Worm (Caenorhabditis elegans) whole organism, young adult: Measurements from ENCODE around the gene ZK930.2.

Experiments used
- B0019.2 ChIP-seq: fragments of 200-800 bp; sonication (Bioruptor generic); conservative IDR thresholded peaks from 2 replicates; pipeline ENCODE4 v1.3.6; 2022; ENCODE audit warnings: missing genetic modification reagents, missing genetic modification characterization, missing compliant biosample characterization
- B0261.1 ChIP-seq: sonication (generic microtip); optimal IDR thresholded peaks from 2 replicates; lab custom pipeline; 2016; ENCODE audit warnings: mild to moderate bottlenecking, missing genetic modification characterization, moderate library complexity, missing compliant biosample characterization
- B0336.3 ChIP-seq: fragments of 200-800 bp; sonication (Bioruptor generic); IDR thresholded peaks from 2 replicates; pipeline ENCODE4 v1.3.6; 2022; ENCODE audit warnings: missing genetic modification characterization, missing compliant biosample characterization
- F49E8.2 ChIP-seq: sonication (generic microtip); optimal IDR thresholded peaks from 3 replicates; lab custom pipeline; 2017; ENCODE audit warnings: missing genetic modification characterization, mild to moderate bottlenecking, missing compliant biosample characterization, antibody characterized with exemption, moderate library complexity; ENCODE audit not compliant: insufficient read depth
- F57A8.1 ChIP-seq: fragments of 200-800 bp; sonication (Bioruptor generic); optimal IDR thresholded peaks from 2 replicates; lab custom pipeline; 2018; ENCODE audit warnings: mild to moderate bottlenecking, missing genetic modification characterization, moderate library complexity, missing compliant biosample characterization
- Y56A3A.18 ChIP-seq: fragments of 200-800 bp; sonication (Bioruptor generic); IDR thresholded peaks from 2 replicates; pipeline ENCODE4 v1.3.6; 2022; ENCODE audit warnings: missing genetic modification reagents, missing genetic modification characterization, missing compliant biosample characterization
- Y67H2A.10 ChIP-seq: fragments of 200-800 bp; sonication (Bioruptor generic); conservative IDR thresholded peaks from 2 replicates; pipeline ENCODE4 v1.3.6; 2022; ENCODE audit warnings: missing genetic modification reagents, missing genetic modification characterization, missing compliant biosample characterization
- ama-1 ChIP-seq, 3 experiments: fragments of 150-350 bp in 1 of 3; sonication (generic microtip) in 2 of 3; optimal IDR thresholded peaks; 2 replicates each; lab custom pipeline; 2014 to 2018; ENCODE audit warnings: missing biosample characterization in 2 of 3, missing genetic modification characterization in 2 of 3, missing genetic modification reagents in 2 of 3
- attf-6 ChIP-seq: fragments of 200-800 bp; sonication (Bioruptor generic); IDR thresholded peaks from 2 replicates; pipeline ENCODE4 v1.3.6; 2022; ENCODE audit warnings: missing genetic modification reagents, missing genetic modification characterization, missing compliant biosample characterization
- cebp-2 ChIP-seq: fragments of 200-800 bp; sonication (Bioruptor generic); IDR thresholded peaks from 2 replicates; pipeline ENCODE4 v1.3.6; 2022; ENCODE audit warnings: missing genetic modification characterization, missing compliant biosample characterization
- ceh-100 ChIP-seq: fragments of 200-800 bp; sonication (Bioruptor generic); IDR thresholded peaks from 2 replicates; pipeline ENCODE4 v1.3.6; 2022; ENCODE audit warnings: missing genetic modification reagents, missing genetic modification characterization, missing compliant biosample characterization
- ceh-27 ChIP-seq: fragments of 200-800 bp; sonication (Bioruptor generic); optimal IDR thresholded peaks from 2 replicates; lab custom pipeline; 2018; ENCODE audit warnings: mild to moderate bottlenecking, missing genetic modification characterization, moderate library complexity, missing compliant biosample characterization
- ceh-40 ChIP-seq: fragments of 200-800 bp; sonication (Bioruptor generic); IDR thresholded peaks from 2 replicates; pipeline ENCODE4 v1.3.6; 2022; ENCODE audit warnings: missing genetic modification characterization, missing compliant biosample characterization
- chd-7 ChIP-seq: sonication (generic microtip); optimal IDR thresholded peaks from 2 replicates; lab custom pipeline; 2016; ENCODE audit warnings: mild to moderate bottlenecking, missing genetic modification characterization, moderate library complexity, missing compliant biosample characterization
- dpl-1 ChIP-seq: fragments of 150-350 bp; optimal IDR thresholded peaks from 2 replicates; lab custom pipeline; 2014; ENCODE audit warnings: missing biosample characterization, missing genetic modification reagents, missing genetic modification characterization
- egrh-3 ChIP-seq: fragments of 200-800 bp; sonication (Bioruptor generic); IDR thresholded peaks from 2 replicates; pipeline ENCODE4 v1.3.6; 2022; ENCODE audit warnings: missing genetic modification reagents, missing genetic modification characterization, missing compliant biosample characterization
- ets-4 ChIP-seq: fragments of 200-800 bp; sonication (Bioruptor generic); optimal IDR thresholded peaks from 2 replicates; lab custom pipeline; 2018; ENCODE audit warnings: mild to moderate bottlenecking, missing genetic modification characterization, missing compliant biosample characterization
- fkh-3 ChIP-seq: sonication (generic microtip); optimal IDR thresholded peaks from 2 replicates; lab custom pipeline; 2016; ENCODE audit warnings: mild to moderate bottlenecking, missing genetic modification characterization, missing compliant biosample characterization
- hlh-12 ChIP-seq: sonication (generic microtip); optimal IDR thresholded peaks from 2 replicates; lab custom pipeline; 2016; ENCODE audit warnings: missing genetic modification characterization, missing compliant biosample characterization
- hmg-20 ChIP-seq: fragments of 200-800 bp; sonication (Bioruptor generic); IDR thresholded peaks from 2 replicates; pipeline ENCODE4 v1.3.6; 2022; ENCODE audit warnings: missing genetic modification reagents, missing genetic modification characterization, missing compliant biosample characterization
- hsf-1 ChIP-seq: fragments of 200-800 bp; sonication (Bioruptor generic); IDR thresholded peaks from 2 replicates; pipeline ENCODE4 v1.3.6; 2022; ENCODE audit warnings: missing genetic modification reagents, missing genetic modification characterization, missing compliant biosample characterization
- lin-35 ChIP-seq, 3 experiments: fragments of 150-350 bp in 2 of 3; sonication (generic microtip) in 1 of 3; optimal IDR thresholded peaks; 2 replicates each; lab custom pipeline; 2014 to 2018; ENCODE audit warnings: missing biosample characterization in 3 of 3, missing genetic modification characterization in 3 of 3, missing genetic modification reagents in 3 of 3
- lin-40 ChIP-seq: sonication (generic microtip); optimal IDR thresholded peaks from 2 replicates; lab custom pipeline; 2016; ENCODE audit warnings: missing genetic modification characterization, mild to moderate bottlenecking, missing compliant biosample characterization, missing genotype, missing genetic modification reagents
- lin-54 ChIP-seq: fragments of 200-800 bp; sonication (Bioruptor generic); optimal IDR thresholded peaks from 2 replicates; lab custom pipeline; 2018; ENCODE audit warnings: mild to moderate bottlenecking, missing genetic modification characterization, missing compliant biosample characterization
- nfyb-1 ChIP-seq: fragments of 200-800 bp; sonication (Bioruptor generic); IDR thresholded peaks from 2 replicates; pipeline ENCODE4 v1.3.6; 2022; ENCODE audit warnings: missing genetic modification reagents, missing genetic modification characterization, missing compliant biosample characterization
- nhr-80 ChIP-seq: sonication (generic microtip); optimal IDR thresholded peaks from 2 replicates; lab custom pipeline; 2016; ENCODE audit warnings: missing genetic modification characterization, missing compliant biosample characterization
- rcor-1 ChIP-seq: fragments of 200-800 bp; sonication (Bioruptor generic); IDR thresholded peaks from 2 replicates; pipeline ENCODE4 v1.3.6; 2022; ENCODE audit warnings: missing genetic modification reagents, missing genetic modification characterization, missing compliant biosample characterization
- snpc-3.4 ChIP-seq: sonication (generic microtip); optimal IDR thresholded peaks from 2 replicates; lab custom pipeline; 2017; ENCODE audit warnings: missing genetic modification characterization, mild to moderate bottlenecking, missing compliant biosample characterization, antibody characterized with exemption, moderate library complexity, missing genotype, missing genetic modification reagents
- somi-1 ChIP-seq: fragments of 200-800 bp; sonication (Bioruptor generic); optimal IDR thresholded peaks from 2 replicates; lab custom pipeline; 2018; ENCODE audit warnings: mild to moderate bottlenecking, missing genetic modification characterization, missing compliant biosample characterization
- tbp1 ChIP-seq: fragments of 200-800 bp; sonication (Bioruptor generic); optimal IDR thresholded peaks from 2 replicates; lab custom pipeline; 2018; ENCODE audit warnings: mild to moderate bottlenecking, missing genetic modification characterization, missing compliant biosample characterization
- tlf-1 ChIP-seq: fragments of 200-800 bp; sonication (Bioruptor generic); optimal IDR thresholded peaks from 2 replicates; lab custom pipeline; 2018; ENCODE audit warnings: mild to moderate bottlenecking, missing genetic modification characterization, missing compliant biosample characterization
- unc-62 ChIP-seq: fragments of 150-350 bp; optimal IDR thresholded peaks from 2 replicates; lab custom pipeline; 2014; ENCODE audit warnings: missing biosample characterization, missing genetic modification reagents, missing genetic modification characterization
- zfh-2 ChIP-seq: fragments of 200-800 bp; sonication (Bioruptor generic); conservative IDR thresholded peaks from 2 replicates; pipeline ENCODE4 v1.3.6; 2022; ENCODE audit warnings: missing genetic modification reagents, missing genetic modification characterization, missing compliant biosample characterization
- ztf-22 ChIP-seq: fragments of 200-800 bp; sonication (Bioruptor generic); optimal IDR thresholded peaks from 2 replicates; lab custom pipeline; 2018; ENCODE audit warnings: mild to moderate bottlenecking, missing genetic modification characterization, moderate library complexity, missing compliant biosample characterization
- ztf-3 ChIP-seq: fragments of 200-800 bp; sonication (Bioruptor generic); optimal IDR thresholded peaks from 2 replicates; lab custom pipeline; 2018; ENCODE audit warnings: mild to moderate bottlenecking, missing genetic modification characterization, missing compliant biosample characterization
- ztf-6 ChIP-seq: fragments of 200-800 bp; sonication (Bioruptor generic); IDR thresholded peaks from 2 replicates; pipeline ENCODE4 v1.3.6; 2022; ENCODE audit warnings: missing genetic modification reagents, missing genetic modification characterization, missing compliant biosample characterization

Gene ZK930.2

ce11 chrII:11914304-11914703 lies 21.1 kb upstream of the ZK930.2 start, which contains the start of gene ZK930.7:
Gene ZK930.7 (plus strand): TSS chrII:11914604.
- no peak for TF ChIP-seq Y56A3A.18 (GFP tag; lab: Robert Waterston, UW)
- TF ChIP-seq cebp-2: no peak
- no peak for TF ChIP-seq B0336.3
- TF ChIP-seq B0019.2 (GFP tag; lab: Robert Waterston, UW): no peak
- TF ChIP-seq F49E8.2 (tag; lab: Kevin White, UChicago): no peak
- TF ChIP-seq ceh-27 (GFP tag; lab: Kevin White, UChicago): no peak
- no peak for TF ChIP-seq hsf-1 (GFP tag; lab: Robert Waterston, UW)
- TF ChIP-seq dpl-1 (GFP tag; lab: Kevin White, UChicago): no peak
- no peak for TF ChIP-seq Y67H2A.10 (GFP tag; lab: Robert Waterston, UW)
- TF ChIP-seq ztf-6 (GFP tag; lab: Robert Waterston, UW): no peak
- no peak for TF ChIP-seq ets-4
- TF ChIP-seq lin-54 (GFP tag; lab: Kevin White, UChicago): no peak
- no peak for TF ChIP-seq ceh-100 (GFP tag; lab: Robert Waterston, UW)
- TF ChIP-seq zfh-2: no peak

- no peak for TF ChIP-seq egrh-3
- peak; percentile 61 for TF ChIP-seq nfyb-1 (GFP tag; lab: Robert Waterston, UW)
These were observed 17.3 kb upstream of the ZK930.2 start for ce11 chrII:11910569-11910968.

- no peak for TF ChIP-seq Y56A3A.18 (GFP tag; lab: Robert Waterston, UW)
- TF ChIP-seq unc-62 (GFP tag; lab: Kevin White, UChicago): no peak
- no peak for TF ChIP-seq attf-6
- TF ChIP-seq tlf-1 (GFP tag; lab: Kevin White, UChicago): no peak
- no peak for TF ChIP-seq lin-40 (tag; lab: Kevin White, UChicago)
- TF ChIP-seq ztf-22 (GFP tag; lab: Kevin White, UChicago): no peak
- no peak for TF ChIP-seq rcor-1 (GFP tag; lab: Robert Waterston, UW)
- no peak for TF ChIP-seq F57A8.1 (GFP tag; lab: Kevin White, UChicago)
- TF ChIP-seq B0261.1: no peak
- TF ChIP-seq tbp1 (GFP tag; lab: Kevin White, UChicago): no peak
- no peak for TF ChIP-seq snpc-3.4 (tag; lab: Kevin White, UChicago)
- no peak for TF ChIP-seq nhr-80 (tag; lab: Kevin White, UChicago)
- no peak for TF ChIP-seq lin-35 (GFP tag; optimal IDR thresholded peaks at IDR 0.05; lab: Kevin White, UChicago)
- no peak for TF ChIP-seq ztf-3 (GFP tag; lab: Kevin White, UChicago)
- TF ChIP-seq hmg-20 (GFP tag; lab: Robert Waterston, UW): no peak
- TF ChIP-seq, all 124 proteins: peak for 0
These were observed 13.0 kb upstream of the ZK930.2 start, which contains the start of gene ZK930.4 for ce11 chrII:11906217-11906616. Gene ZK930.4 (plus strand): TSS chrII:11906517.

- TF ChIP-seq B0019.2 (GFP tag; lab: Robert Waterston, UW) (no peak), cebp-2 (no peak), chd-7 (tag; lab: Kevin White, UChicago) (no peak), somi-1 (GFP tag; lab: Kevin White, UChicago) (no peak), F49E8.2 (tag; lab: Kevin White, UChicago) (no peak), ama-1 (optimal IDR thresholded peaks at IDR 0.05; lab: Kevin White, UChicago) (no peak), ama-1 (GFP tag; optimal IDR thresholded peaks at IDR 0.05; lab: Kevin White, UChicago) (no peak), hlh-12 (tag; lab: Kevin White, UChicago) (no peak), ceh-40 (no peak), fkh-3 (tag; lab: Kevin White, UChicago) (no peak), zfh-2 (no peak)
These were observed 11.8 kb upstream of the ZK930.2 start for ce11 chrII:11905023-11905422.
